Worm (Caenorhabditis elegans): ENCODE data around the gene hrg-1.
A peak's percentile ranks its signal among the peaks of the same experiment; 100 is the strongest.

Gene hrg-1

DNA sequence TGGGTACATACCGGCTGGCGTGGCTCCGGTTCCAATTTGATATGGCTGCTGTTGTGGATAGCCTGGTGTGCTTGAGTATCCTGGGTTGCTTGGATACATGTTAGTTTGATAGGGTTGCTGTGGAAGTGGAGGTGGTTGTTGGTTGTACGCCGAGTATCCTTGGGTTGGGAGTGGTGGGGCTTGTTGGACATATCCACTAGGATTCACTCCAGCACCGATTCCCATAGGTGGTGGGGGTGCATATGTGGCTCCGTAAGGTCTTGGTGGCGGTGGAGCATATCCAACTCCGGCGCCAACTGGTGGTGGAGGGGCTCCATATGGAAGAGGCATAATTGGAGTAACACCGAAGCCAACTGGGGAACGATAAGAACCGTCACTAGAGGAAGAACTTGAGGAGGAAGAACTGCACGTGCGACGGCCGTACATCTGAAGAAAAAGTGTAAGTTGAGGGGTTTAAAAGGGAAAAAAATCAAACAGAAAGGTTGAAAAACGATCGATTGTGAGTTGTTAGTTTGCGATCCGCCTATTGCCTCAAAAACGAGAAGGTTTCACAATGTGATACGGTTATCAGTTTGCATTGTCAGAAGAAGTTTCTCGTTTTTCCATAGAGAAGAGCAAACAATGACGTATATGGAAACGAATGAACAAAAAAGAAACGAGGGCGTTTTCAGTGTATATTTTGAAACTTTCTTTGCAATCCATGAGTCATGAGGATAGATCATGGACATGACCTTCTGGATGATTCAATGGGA, 47.6 kb downstream of the hrg-1 start, which contains the start of gene C16B8.3 (continued):
- TF ChIP-seq nfyb-1 (GFP tag; IDR thresholded peaks at IDR 0.05) (peak; percentile 42; the same call in 1 of the 2 replicates), madf-6 (GFP tag; IDR thresholded peaks at IDR 0.05) (no peak), mel-28 (tag; optimal IDR thresholded peaks at IDR 0.05; ENCODE audit: borderline replicate concordance) (no peak), F57A8.1 (GFP tag; optimal IDR thresholded peaks at IDR 0.05) (no peak), xnd-1 (tag; optimal IDR thresholded peaks at IDR 0.05) (no peak)

DNA sequence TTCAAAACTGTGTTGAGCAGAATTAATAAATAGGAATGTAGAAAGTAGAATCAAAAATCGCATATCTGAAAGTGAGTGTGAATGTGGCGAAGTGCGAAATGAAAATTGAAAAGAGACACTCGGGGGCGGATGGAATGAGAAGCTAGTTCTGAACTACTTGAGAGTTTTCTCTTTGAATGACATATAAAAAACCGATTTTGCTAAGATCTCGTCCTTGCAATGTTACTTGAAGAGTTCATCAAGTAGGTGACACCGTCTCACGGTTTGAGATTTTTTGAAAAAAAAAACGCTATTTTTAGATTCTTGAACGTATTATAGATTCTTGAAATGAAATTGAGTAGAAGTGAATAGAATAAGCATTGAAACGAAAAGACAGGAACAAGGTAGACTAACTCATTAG, 49.7 kb downstream of the hrg-1 start, which contains the start of gene C16B8.2:
TSS of gene C16B8.2 (minus strand) at position 101 of the 400 bp plus-strand sequence.
- TF ChIP-seq T07F8.4 (tag; optimal IDR thresholded peaks at IDR 0.05) (no peak), lir-1 (GFP tag; conservative IDR thresholded peaks at IDR 0.05) (no peak)

DNA sequence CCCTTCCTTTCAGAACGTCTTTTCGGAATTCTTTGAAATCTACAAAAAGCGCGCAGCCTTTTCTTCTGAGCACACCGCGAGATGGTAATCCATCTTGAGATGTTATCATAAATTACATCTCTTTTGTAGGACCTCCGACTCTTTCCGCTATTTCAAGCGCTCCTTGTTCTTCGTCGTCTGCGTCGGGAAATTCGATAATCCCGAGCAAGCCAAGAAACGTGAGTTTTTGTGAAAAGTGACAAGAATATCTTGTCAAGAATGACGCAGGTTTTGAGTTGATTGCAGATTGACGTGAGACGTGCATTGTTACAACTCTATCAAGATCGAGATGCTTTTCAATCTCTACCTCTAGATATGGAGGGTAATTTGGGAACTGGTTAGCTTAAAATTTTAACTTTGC, 55.7 kb downstream of the hrg-1 start:
- TF ChIP-seq sea-2 (GFP tag; IDR thresholded peaks at IDR 0.05) (no peak), ztf-18 (tag; optimal IDR thresholded peaks at IDR 0.05) (no peak), rpc-1 (optimal IDR thresholded peaks at IDR 0.05) (no peak), rpc-1 (tag; optimal IDR thresholded peaks at IDR 0.05) (no peak), C06A6.2 (GFP tag; conservative IDR thresholded peaks at IDR 0.05) (no peak), egrh-3 (GFP tag; IDR thresholded peaks at IDR 0.05) (no peak), T07F8.4 (tag; optimal IDR thresholded peaks at IDR 0.05) (no peak), F49E8.2 (tag; optimal IDR thresholded peaks at IDR 0.05; ENCODE audit: insufficient read depth) (no peak), ztf-6 (GFP tag; IDR thresholded peaks at IDR 0.05) (no peak), F57A8.1 (GFP tag; optimal IDR thresholded peaks at IDR 0.05) (no peak), F22D6.2 (tag; optimal IDR thresholded peaks at IDR 0.05) (no peak), tbx-9 (tag; optimal IDR thresholded peaks at IDR 0.05; ENCODE audit: borderline replicate concordance) (no peak), somi-1 (GFP tag; optimal IDR thresholded peaks at IDR 0.05) (no peak), madf-10 (tag; optimal IDR thresholded peaks at IDR 0.05) (no peak), gei-17 (GFP tag; optimal IDR thresholded peaks at IDR 0.05) (no peak), sdz-38 (tag; optimal IDR thresholded peaks at IDR 0.05) (no peak)

ce11 chrX:3959221-3959620, 56.8 kb downstream of the hrg-1 start:
- TF ChIP-seq egl-18 (GFP tag; IDR thresholded peaks at IDR 0.05) (no peak), lir-1 (GFP tag; conservative IDR thresholded peaks at IDR 0.05) (no peak), Y53F4B.3 (GFP tag; IDR thresholded peaks at IDR 0.05) (no peak), tbp1 (GFP tag; optimal IDR thresholded peaks at IDR 0.05) (no peak), T26A5.8 (tag; optimal IDR thresholded peaks at IDR 0.05) (no peak), aptf-2 (GFP tag; conservative IDR thresholded peaks at IDR 0.05) (no peak), let-526 (GFP tag; IDR thresholded peaks at IDR 0.05) (no peak), K11D2.4 (GFP tag; IDR thresholded peaks at IDR 0.05) (no peak), lsl-1 (GFP tag; optimal IDR thresholded peaks at IDR 0.05) (no peak), chd-7 (tag; optimal IDR thresholded peaks at IDR 0.05) (no peak)

- TF ChIP-seq C06A6.2 (GFP tag; conservative IDR thresholded peaks at IDR 0.05): no peak
- no peak for TF ChIP-seq ceh-91 (GFP tag; IDR thresholded peaks at IDR 0.05)
- TF ChIP-seq Y79H2A.3 (GFP tag; conservative IDR thresholded peaks at IDR 0.05): no peak
- TF ChIP-seq mxl-1 (tag; optimal IDR thresholded peaks at IDR 0.05): no peak
- TF ChIP-seq sptf-2 (GFP tag; optimal IDR thresholded peaks at IDR 0.05): no peak
- no peak for TF ChIP-seq mes-4 (tag; optimal IDR thresholded peaks at IDR 0.05)
- TF ChIP-seq hrde-1 (tag; optimal IDR thresholded peaks at IDR 0.05; ENCODE audit: borderline replicate concordance): no peak
Measured at ce11 chrX:3958252-3958651, 57.8 kb downstream of the hrg-1 start, which contains the start of gene lin-18. lin-18 (plus strand) TSS chrX:3958552.
